Worm (Caenorhabditis elegans): ENCODE measurements around the gene Y44F5A.1.

DNA sequence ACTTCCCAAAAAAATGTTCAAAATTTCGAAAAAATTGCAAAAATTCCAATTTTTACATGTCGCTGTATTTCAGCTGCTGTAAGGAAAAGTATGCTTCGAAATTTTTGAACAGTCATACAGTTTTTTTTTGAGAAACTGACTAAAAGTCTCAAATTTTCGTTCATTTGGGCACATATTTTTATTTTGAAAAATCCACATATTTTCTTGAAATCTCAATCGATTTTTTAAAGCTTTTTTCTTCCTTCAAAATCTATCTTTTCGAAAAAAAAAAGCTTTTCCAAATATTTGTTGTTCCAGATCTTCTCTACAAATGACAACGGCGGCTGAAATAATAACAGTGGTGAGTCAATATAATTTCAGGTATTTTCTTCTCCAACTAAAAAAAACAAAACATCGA lies 50.5 kb downstream of the Y44F5A.1 start, which contains the start of gene asd-1:
- TF ChIP-seq C08G9.2 (tag; optimal IDR thresholded peaks at IDR 0.05) (no peak), ceh-9 (tag; optimal IDR thresholded peaks at IDR 0.05) (no peak), elt-2 (tag; optimal IDR thresholded peaks at IDR 0.05) (no peak), ama-1 (optimal IDR thresholded peaks at IDR 0.05) (no peak), pqm-1 (tag; optimal IDR thresholded peaks at IDR 0.05) (no peak), unc-86 (tag; optimal IDR thresholded peaks at IDR 0.05) (no peak), tbx-7 (tag; optimal IDR thresholded peaks at IDR 0.05) (no peak)
